3 worm cellular contexts compared by ENCODE assay signal in genomic region chrII:8948640-8949039, ce11.
A peak's percentile ranks its signal among the peaks of the same experiment; 100 is the strongest.
TF ChIP-seq lines count a peak whose summit lies in the region.

No protein-coding gene starts in this region.

TF ChIP-seq in whole organism, L1 larva, 84 proteins besides CTCF, POLR2A, EP300 and RAD21:
- TF ChIP-seq rnt-1 (tag; optimal IDR thresholded peaks at IDR 0.05; lab: Kevin White, UChicago) = no peak
- no peak for TF ChIP-seq ces-1 (GFP tag; optimal IDR thresholded peaks at IDR 0.05; lab: Kevin White, UChicago)
- TF ChIP-seq lin-39 (tag; optimal IDR thresholded peaks at IDR 0.05; lab: Kevin White, UChicago) = no peak
- no peak for TF ChIP-seq C04F5.9 (tag; optimal IDR thresholded peaks at IDR 0.05; lab: Kevin White, UChicago)
- peak; percentile 34 for TF ChIP-seq fkh-10 (GFP tag; optimal IDR thresholded peaks at IDR 0.05; lab: Kevin White, UChicago)
- no peak for TF ChIP-seq nhr-20 (tag; optimal IDR thresholded peaks at IDR 0.05; lab: Kevin White, UChicago)
- peak; percentile 54 for TF ChIP-seq dsc-1 (tag; optimal IDR thresholded peaks at IDR 0.05; lab: Kevin White, UChicago)
- peak; percentile 30 for TF ChIP-seq lin-14 (GFP tag; optimal IDR thresholded peaks at IDR 0.05; lab: Kevin White, UChicago)
- no peak for TF ChIP-seq egl-27 (tag; optimal IDR thresholded peaks at IDR 0.05; lab: Kevin White, UChicago)
- TF ChIP-seq unc-130 (tag; optimal IDR thresholded peaks at IDR 0.05; lab: Kevin White, UChicago) = no peak

TF ChIP-seq in whole organism, late embryonic, 69 proteins besides CTCF, POLR2A, EP300 and RAD21:
- TF ChIP-seq ceh-24 (tag; optimal IDR thresholded peaks at IDR 0.05; lab: Kevin White, UChicago) (no peak), unc-42 (tag; optimal IDR thresholded peaks at IDR 0.05; lab: Kevin White, UChicago) (peak; percentile 54)

TF ChIP-seq in whole organism, mixed stage, embryonic, 35 proteins besides CTCF, POLR2A, EP300 and RAD21:
- TF ChIP-seq mls-2 (tag; optimal IDR thresholded peaks at IDR 0.05; lab: Kevin White, UChicago) = no peak
- no peak for TF ChIP-seq elt-1 (tag; optimal IDR thresholded peaks at IDR 0.05; lab: Kevin White, UChicago; ENCODE audit: borderline replicate concordance, insufficient read depth)
- TF ChIP-seq drap-1 (GFP tag; optimal IDR thresholded peaks at IDR 0.05; lab: Kevin White, UChicago) = no peak
- peak; percentile 52 for TF ChIP-seq ces-1 (GFP tag; optimal IDR thresholded peaks at IDR 0.05; lab: Kevin White, UChicago)

Comparison
In these comparisons a context has a peak if more than half of its experiments do, and no peak if none do; other contexts are left out.
1. Of the 10 proteins assayed by ChIP-seq in both whole organism, L1 larva and whole organism, late embryonic: peak only in whole organism, L1 larva: fkh-10; only in whole organism, late embryonic: none; in both: none; in neither: 9.